Fruit fly (Drosophila melanogaster): Measurements from ENCODE around the gene CG42331.

DNA sequence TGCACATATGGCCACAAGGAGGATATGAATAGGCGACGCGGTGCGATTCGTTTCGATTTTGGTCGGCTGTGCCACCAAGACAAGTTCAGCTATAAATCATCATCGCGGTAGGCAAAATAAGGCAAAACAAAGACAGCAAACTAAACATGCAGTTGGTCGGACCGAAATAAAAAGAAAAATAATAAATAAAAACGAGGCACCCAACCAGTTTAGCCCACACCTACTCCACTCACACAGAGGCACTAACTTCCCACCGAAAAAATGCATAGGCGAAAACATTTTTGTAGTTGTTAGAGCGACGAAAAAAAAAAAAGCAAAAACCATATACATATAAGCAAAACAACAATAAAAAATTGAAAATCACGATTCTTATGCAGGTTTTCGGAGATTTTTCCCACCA, 5.3 kb upstream of the CG42331 start:
- TF ChIP-seq hbn (GFP tag; IDR thresholded peaks at IDR 0.05; ENCODE audit: partially characterized antibody) (no peak), CG2678 (tag; optimal IDR thresholded peaks at IDR 0.05) (no peak), Dek (tag; optimal IDR thresholded peaks at IDR 0.05) (no peak), CG1792 (GFP tag; optimal IDR thresholded peaks at IDR 0.05) (no peak), CG8765 (GFP tag; IDR thresholded peaks at IDR 0.05) (no peak), fd3F (GFP tag; optimal IDR thresholded peaks at IDR 0.05) (no peak)
